Worm (Caenorhabditis elegans): Measurements from ENCODE around the gene npl-4.2.

- no peak for TF ChIP-seq aly-2 (tag; optimal IDR thresholded peaks at IDR 0.05)
- TF ChIP-seq nhr-6 (tag; optimal IDR thresholded peaks at IDR 0.05) = no peak
Observed at ce11 chrII:5579236-5579635, 43.5 kb upstream of the npl-4.2 start.
